Fruit fly (Drosophila melanogaster) whole organism, wandering third instar larva: ENCODE results near the gene CG13405.

ENCODE experiments used
- Abd-B ChIP-seq: fragments of >200 bp; optimal IDR thresholded peaks from 2 replicates; lab custom pipeline; 2017; ENCODE audit warnings: missing biosample characterization, missing genetic modification characterization
- pan ChIP-seq: fragments of >200 bp; optimal IDR thresholded peaks from 2 replicates; lab custom pipeline; 2017

dm6 chr3L:50834-51233 lies 24.3 kb downstream of the CG13405 start:
- TF ChIP-seq pan (lab: Kevin White, UChicago) (no peak), Abd-B (GFP tag; lab: Kevin White, UChicago) (no peak)
